Fruit fly (Drosophila melanogaster) Kc167 (cell line): ENCODE measurements around the gene PolQ.

Source experiments
- Myc ChIP-seq: fragments of >200 bp; optimal IDR thresholded peaks from 2 replicates; lab custom pipeline; 2017; ENCODE audit warnings: missing external identifiers
- Sin3A ChIP-seq: fragments of >200 bp; optimal IDR thresholded peaks from 2 replicates; lab custom pipeline; 2018; ENCODE audit warnings: missing external identifiers
- h ChIP-seq: fragments of >200 bp; optimal IDR thresholded peaks from 3 replicates; lab custom pipeline; 2018; ENCODE audit warnings: missing external identifiers
- insv ChIP-seq: fragments of >200 bp; optimal IDR thresholded peaks from 3 replicates; lab custom pipeline; 2018; ENCODE audit warnings: missing external identifiers
- psq ChIP-seq: fragments of >200 bp; optimal IDR thresholded peaks from 2 replicates; lab custom pipeline; 2017; ENCODE audit warnings: missing external identifiers
- ttk ChIP-seq: sonication (Bioruptor generic); optimal IDR thresholded peaks from 2 replicates; lab custom pipeline; 2017; ENCODE audit warnings: missing external identifiers

Gene PolQ

DNA sequence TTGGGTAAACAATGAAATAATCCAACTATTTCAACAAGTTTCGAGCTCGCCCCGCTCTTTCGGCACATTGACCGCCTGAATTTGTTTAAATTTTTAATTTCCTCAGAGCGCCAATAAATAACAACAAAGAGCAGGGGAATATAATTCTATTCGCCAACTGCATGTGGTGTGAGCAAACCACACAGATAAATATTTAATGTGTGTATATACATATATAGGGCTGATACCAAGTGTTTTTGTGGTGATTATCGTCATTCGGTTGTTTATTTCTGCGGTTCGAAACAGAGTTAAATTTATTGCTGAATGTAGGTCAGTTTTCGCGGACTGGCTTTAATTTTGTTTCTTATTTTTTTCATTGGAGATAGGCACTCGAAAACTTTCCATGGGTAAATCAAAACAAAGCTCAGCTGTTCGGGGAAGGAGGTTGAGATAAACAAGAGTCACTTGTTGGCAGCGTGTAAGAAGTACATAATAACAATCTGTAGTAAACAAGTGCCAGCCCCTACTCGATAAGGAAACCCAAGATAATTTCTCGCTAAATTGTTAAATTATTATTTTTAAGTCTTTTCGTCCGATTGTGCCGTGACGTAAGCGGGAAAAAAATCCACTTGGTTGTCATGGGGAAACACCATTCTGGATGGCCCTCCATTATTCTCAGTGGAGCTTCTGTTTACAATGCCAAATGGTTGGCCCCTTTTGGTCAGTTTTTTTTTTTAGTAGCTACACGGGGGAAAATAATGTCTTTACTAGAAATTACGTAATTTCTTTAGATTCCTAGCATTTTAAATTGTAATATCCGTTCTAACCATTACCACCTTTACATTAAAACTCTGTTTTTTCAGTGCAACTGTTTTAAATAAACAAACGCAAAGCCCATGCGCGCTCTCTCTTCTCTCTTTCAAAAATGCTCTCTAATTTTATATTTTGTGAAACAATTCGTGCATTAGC is 5.8 kb upstream of the PolQ start:
- TF ChIP-seq psq (lab: Kevin White, UChicago): no peak
- no peak for TF ChIP-seq h (lab: Kevin White, UChicago)
- TF ChIP-seq insv (lab: Kevin White, UChicago): no peak
- no peak for TF ChIP-seq Sin3A (lab: Kevin White, UChicago)
- TF ChIP-seq Myc (lab: Kevin White, UChicago): no peak
- no peak for TF ChIP-seq ttk (lab: Kevin White, UChicago)

dm6 chr3R:12716894-12717293 is 4.8 kb upstream of the PolQ start:
- TF ChIP-seq h (lab: Kevin White, UChicago): no peak
- no peak for TF ChIP-seq Sin3A (lab: Kevin White, UChicago)
- no peak for TF ChIP-seq insv (lab: Kevin White, UChicago)
- no peak for TF ChIP-seq ttk (lab: Kevin White, UChicago)
- TF ChIP-seq Myc (lab: Kevin White, UChicago): no peak
- no peak for TF ChIP-seq psq (lab: Kevin White, UChicago)

dm6 chr3R:12716251-12716650 is 4.2 kb upstream of the PolQ start:
- TF ChIP-seq insv (lab: Kevin White, UChicago): no peak
- no peak for TF ChIP-seq psq (lab: Kevin White, UChicago)
- no peak for TF ChIP-seq h (lab: Kevin White, UChicago)
- TF ChIP-seq Myc (lab: Kevin White, UChicago): no peak
- TF ChIP-seq Sin3A (lab: Kevin White, UChicago): no peak
- TF ChIP-seq ttk (lab: Kevin White, UChicago): no peak

DNA sequence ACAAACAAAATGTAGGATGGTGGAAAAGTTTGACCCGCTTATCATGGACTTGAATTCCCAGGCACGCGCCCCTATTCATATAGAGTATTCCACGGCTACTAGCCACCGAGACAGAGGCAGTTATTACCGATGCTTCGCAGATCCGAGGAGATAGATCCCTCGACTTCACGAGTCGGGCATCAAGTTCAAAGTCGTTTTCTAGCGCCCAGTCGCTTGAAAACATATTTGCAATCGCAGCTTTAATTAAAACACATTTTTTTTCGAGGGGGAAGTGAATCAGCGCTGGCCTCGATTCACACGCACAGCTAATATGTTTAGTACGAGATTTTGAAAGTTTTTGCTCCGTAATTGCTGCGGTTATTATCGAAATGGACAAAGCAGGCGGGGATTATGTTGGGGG is 3.2 kb upstream of the PolQ start:
- TF ChIP-seq Myc (lab: Kevin White, UChicago) (no peak), Sin3A (lab: Kevin White, UChicago) (no peak), h (lab: Kevin White, UChicago) (no peak), insv (lab: Kevin White, UChicago) (no peak), psq (lab: Kevin White, UChicago) (no peak), ttk (lab: Kevin White, UChicago) (no peak)

dm6 chr3R:12704861-12705260 is 7.2 kb downstream of the PolQ start, which contains the start of gene CG12279:
CG12279 (plus strand) TSS chr3R:12705094.
- no peak for TF ChIP-seq Sin3A (lab: Kevin White, UChicago)
- no peak for TF ChIP-seq Myc (lab: Kevin White, UChicago)
- no peak for TF ChIP-seq insv (lab: Kevin White, UChicago)
- no peak for TF ChIP-seq ttk (lab: Kevin White, UChicago)
- no peak for TF ChIP-seq h (lab: Kevin White, UChicago)
- no peak for TF ChIP-seq psq (lab: Kevin White, UChicago)

DNA sequence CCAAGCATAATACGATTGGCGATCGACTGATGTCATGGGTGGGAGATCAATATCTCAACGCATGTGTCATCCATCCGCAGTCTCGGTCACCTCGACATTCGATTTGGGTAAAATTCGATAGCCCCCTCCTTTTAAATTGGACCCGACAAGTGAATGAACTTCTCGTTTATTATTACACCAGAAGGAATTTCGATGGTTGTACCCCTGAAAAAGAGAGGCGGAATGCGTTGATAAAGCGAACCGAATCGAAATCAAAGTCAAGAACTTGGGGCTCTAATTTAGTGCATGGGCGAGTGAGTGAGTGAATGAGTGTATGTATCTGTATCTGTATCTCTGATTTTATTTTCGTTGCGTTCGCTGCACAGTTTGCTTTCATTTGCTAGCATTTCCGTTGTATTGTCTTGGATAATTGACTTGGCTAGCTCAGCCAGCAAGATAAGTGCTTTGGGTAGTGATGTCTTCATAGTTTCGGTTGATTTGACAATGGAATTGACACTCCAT is 10.1 kb downstream of the PolQ start:
- no peak for TF ChIP-seq insv (lab: Kevin White, UChicago)
- TF ChIP-seq Sin3A (lab: Kevin White, UChicago): no peak
- TF ChIP-seq h (lab: Kevin White, UChicago): no peak
- no peak for TF ChIP-seq Myc (lab: Kevin White, UChicago)
- TF ChIP-seq psq (lab: Kevin White, UChicago): no peak
- TF ChIP-seq ttk (lab: Kevin White, UChicago): no peak

DNA sequence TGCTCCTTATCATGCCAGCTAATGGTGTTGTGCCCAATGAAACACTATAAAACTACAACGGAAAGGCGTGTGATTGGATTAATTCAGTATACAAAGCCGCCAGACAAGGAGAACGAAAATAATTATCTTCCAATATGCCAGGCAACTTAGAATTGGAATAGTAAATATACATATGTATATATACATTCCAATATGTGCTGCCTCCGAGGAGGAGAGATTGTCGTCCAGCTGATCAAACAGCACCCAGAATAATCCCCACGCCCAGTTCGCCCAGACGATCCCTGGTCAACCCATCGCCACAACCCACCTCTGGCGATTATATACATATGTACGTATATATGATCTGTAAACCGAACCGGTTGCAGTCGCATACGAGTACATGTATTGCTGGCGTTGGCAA is 10.8 kb downstream of the PolQ start:
- TF ChIP-seq h (lab: Kevin White, UChicago) (no peak), insv (lab: Kevin White, UChicago) (no peak), Myc (lab: Kevin White, UChicago) (no peak), Sin3A (lab: Kevin White, UChicago) (no peak), psq (lab: Kevin White, UChicago) (no peak), ttk (lab: Kevin White, UChicago) (no peak)

DNA sequence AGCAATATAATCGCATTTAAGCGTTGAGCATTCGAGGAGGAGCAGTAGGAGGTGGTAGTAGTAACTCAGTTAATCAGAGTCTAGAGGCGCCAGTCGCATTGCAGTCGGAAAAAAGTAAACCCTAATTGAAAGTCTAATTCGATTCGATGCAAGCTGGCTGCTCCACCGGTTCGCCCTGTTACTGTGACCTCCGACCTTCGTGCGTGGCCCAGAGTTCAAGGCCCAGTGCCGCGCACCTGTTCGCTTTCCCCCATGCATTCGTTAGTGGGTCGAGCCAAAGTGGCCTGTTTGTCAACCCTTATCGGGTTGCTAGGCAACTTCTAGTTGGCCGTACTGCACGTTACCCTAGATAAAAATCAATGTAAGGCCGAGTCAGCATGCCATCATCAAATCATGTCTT is 11.6 kb downstream of the PolQ start:
- TF ChIP-seq psq (lab: Kevin White, UChicago) (no peak), Sin3A (lab: Kevin White, UChicago) (no peak), insv (lab: Kevin White, UChicago) (no peak), h (lab: Kevin White, UChicago) (no peak), ttk (lab: Kevin White, UChicago) (no peak), Myc (lab: Kevin White, UChicago) (no peak)

- TF ChIP-seq h (lab: Kevin White, UChicago): no peak
- TF ChIP-seq Sin3A (lab: Kevin White, UChicago): no peak
- TF ChIP-seq Myc (lab: Kevin White, UChicago): no peak
- TF ChIP-seq psq (lab: Kevin White, UChicago): no peak
- no peak for TF ChIP-seq insv (lab: Kevin White, UChicago)
- no peak for TF ChIP-seq ttk (lab: Kevin White, UChicago)
Measured at dm6 chr3R:12699620-12700378, 12.3 kb downstream of the PolQ start.

DNA sequence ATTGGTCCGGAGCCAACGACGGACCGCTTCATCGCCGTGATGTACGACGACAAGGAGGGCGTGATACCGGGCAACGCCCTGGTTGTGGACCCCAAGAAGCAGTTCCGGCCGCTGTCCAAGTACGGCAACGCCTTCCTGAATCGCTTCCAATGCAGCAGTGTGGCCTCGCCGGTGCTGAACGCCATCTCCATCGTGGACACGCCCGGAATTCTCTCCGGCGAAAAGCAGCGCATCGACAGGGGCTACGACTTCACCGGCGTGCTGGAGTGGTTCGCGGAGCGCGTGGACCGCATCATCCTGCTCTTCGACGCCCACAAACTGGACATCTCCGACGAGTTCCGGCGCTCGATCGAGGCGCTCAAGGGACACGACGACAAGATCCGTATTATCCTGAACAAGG is 13.7 kb downstream of the PolQ start:
- peak; percentile 66 for TF ChIP-seq ttk (lab: Kevin White, UChicago)
- no peak for TF ChIP-seq Sin3A (lab: Kevin White, UChicago)

DNA sequence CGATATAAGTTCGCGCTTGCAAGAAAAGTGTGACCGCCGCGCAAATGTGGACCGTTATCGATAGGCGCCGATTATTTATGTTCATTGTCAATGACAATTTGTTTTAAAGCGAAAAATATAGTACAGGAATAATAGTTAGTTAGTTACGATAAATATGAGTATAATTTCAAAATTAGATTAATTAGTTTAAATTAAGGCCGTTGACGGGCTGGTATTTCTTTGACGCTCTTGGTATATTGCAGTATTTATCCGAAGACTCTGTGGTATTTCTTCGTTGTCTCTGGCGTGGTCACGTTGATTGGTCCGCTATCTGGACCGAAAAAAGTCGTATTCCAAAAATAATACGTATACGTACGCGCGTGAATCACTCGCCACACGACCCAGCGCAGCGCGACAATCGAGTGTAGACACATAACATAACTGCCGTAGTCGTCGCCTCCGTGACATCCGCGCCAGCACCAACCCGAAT is 14.5 kb downstream of the PolQ start:
- TF ChIP-seq Myc (lab: Kevin White, UChicago) (no peak), Sin3A (lab: Kevin White, UChicago) (no peak), h (lab: Kevin White, UChicago) (no peak), ttk (lab: Kevin White, UChicago) (no peak), insv (lab: Kevin White, UChicago) (no peak), psq (lab: Kevin White, UChicago) (no peak)
